Worm (Caenorhabditis elegans): ENCODE data around the gene clec-123.

- TF ChIP-seq W03F9.2 (tag; optimal IDR thresholded peaks at IDR 0.05) (no peak), dao-5 (tag; optimal IDR thresholded peaks at IDR 0.05) (no peak), him-1 (tag; optimal IDR thresholded peaks at IDR 0.05) (no peak)
These were observed 5.9 kb upstream of the clec-123 start for ce11 chrII:3108101-3108500.

Data from whole organism, L4/young adult.